Fruit fly (Drosophila melanogaster): ENCODE results near the gene CG33986.

The CG33986 gene

dm6 chr3L:15544455-15545415, 19.7 kb upstream of the CG33986 start:
- TF ChIP-seq EcR (GFP tag; optimal IDR thresholded peaks at IDR 0.05): peak; percentile 69 to 76
- no peak for TF ChIP-seq psq (optimal IDR thresholded peaks at IDR 0.05)

DNA sequence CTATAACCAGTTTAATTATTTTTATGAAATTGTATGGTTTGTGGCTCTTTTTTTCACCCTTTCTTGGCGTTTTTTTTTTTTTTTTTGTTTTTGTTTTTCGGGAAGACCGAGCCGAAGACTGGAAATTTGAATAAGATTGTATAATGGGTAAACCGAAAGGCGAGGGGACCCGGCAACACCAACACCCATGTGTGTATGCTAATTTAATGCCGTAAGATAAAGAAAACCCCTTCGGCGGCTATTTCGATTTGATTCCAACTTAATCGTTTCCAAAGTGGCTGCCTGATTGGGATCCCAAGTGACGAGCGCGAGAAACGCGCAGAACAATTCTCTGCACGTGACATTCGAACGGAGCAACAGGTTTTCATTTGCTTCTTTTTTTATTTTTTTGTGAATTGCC, 18.4 kb upstream of the CG33986 start:
- TF ChIP-seq Dll (optimal IDR thresholded peaks at IDR 0.05) (no peak), pan (optimal IDR thresholded peaks at IDR 0.05) (no peak), EcR (GFP tag; optimal IDR thresholded peaks at IDR 0.05) (no peak), CG8478 (optimal IDR thresholded peaks at IDR 0.05) (no peak), psq (optimal IDR thresholded peaks at IDR 0.05) (no peak), usp (GFP tag; optimal IDR thresholded peaks at IDR 0.05) (no peak)

DNA sequence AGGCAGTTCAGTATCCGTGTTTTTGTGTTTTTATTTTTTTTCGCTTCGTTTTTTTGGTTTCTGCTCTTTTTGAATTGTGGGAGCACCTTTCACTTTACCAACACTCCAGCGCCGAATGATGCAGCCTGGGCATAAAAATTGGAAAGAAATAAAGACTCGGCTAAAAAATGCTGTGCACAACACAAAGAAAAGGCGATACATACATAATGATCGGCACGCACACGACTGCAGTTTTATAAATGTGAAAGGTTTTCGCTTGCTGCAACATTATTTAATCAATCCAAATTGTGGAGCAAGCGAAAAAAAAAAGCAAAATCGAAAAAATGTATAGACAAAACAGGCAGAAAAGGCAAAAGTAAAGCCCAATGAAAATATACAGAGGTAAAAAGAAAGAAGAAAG, 18.0 kb upstream of the CG33986 start:
- no peak for TF ChIP-seq CG8478 (optimal IDR thresholded peaks at IDR 0.05)
- no peak for TF ChIP-seq EcR (GFP tag; optimal IDR thresholded peaks at IDR 0.05)
- TF ChIP-seq usp (GFP tag; optimal IDR thresholded peaks at IDR 0.05): no peak
- TF ChIP-seq psq (optimal IDR thresholded peaks at IDR 0.05): no peak
- no peak for TF ChIP-seq pan (optimal IDR thresholded peaks at IDR 0.05)
- TF ChIP-seq Dll (optimal IDR thresholded peaks at IDR 0.05): no peak

DNA sequence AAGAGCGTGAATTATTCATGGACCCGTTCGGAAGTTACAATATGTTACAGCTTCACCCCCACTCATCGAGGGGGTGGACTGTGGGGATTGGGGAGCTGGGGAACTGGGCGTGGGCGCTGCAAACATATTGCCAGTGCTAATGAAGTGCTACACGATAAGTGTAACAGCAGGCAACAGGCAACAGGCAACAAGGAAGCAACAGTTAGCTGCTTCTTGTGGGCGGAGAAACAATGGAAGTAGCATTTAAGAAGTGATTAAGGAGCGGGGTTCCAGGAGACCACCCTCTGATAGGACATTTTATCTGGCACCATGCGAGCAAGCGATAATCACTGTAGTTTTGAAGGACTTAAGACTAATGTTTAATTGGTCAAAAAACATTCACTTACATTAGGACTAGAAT, 16.2 kb upstream of the CG33986 start:
- no peak for TF ChIP-seq pan (optimal IDR thresholded peaks at IDR 0.05)
- no peak for TF ChIP-seq Dll (optimal IDR thresholded peaks at IDR 0.05)
- TF ChIP-seq CG8478 (optimal IDR thresholded peaks at IDR 0.05): no peak
- TF ChIP-seq usp (GFP tag; optimal IDR thresholded peaks at IDR 0.05): no peak
- no peak for TF ChIP-seq psq (optimal IDR thresholded peaks at IDR 0.05)
- no peak for TF ChIP-seq EcR (GFP tag; optimal IDR thresholded peaks at IDR 0.05)

DNA sequence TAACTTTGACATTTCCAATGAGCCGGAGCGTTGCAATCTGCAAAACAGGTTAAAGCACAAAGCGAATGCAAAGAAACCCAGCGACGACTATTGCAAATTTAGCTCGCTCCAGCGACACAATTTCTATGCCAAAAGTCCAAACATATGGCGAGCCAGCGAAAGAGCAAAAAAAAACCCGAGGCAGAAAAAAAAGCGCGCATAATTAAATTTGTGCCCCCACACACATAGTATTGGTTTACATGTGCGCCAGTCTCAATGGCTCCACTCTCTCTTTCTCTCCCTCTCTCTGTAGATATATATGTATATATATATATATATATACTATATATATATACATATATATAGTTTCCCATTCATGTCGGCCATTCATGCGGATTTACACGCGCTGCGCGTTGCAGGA, 15.6 kb upstream of the CG33986 start:
- no peak for TF ChIP-seq psq (optimal IDR thresholded peaks at IDR 0.05)

DNA sequence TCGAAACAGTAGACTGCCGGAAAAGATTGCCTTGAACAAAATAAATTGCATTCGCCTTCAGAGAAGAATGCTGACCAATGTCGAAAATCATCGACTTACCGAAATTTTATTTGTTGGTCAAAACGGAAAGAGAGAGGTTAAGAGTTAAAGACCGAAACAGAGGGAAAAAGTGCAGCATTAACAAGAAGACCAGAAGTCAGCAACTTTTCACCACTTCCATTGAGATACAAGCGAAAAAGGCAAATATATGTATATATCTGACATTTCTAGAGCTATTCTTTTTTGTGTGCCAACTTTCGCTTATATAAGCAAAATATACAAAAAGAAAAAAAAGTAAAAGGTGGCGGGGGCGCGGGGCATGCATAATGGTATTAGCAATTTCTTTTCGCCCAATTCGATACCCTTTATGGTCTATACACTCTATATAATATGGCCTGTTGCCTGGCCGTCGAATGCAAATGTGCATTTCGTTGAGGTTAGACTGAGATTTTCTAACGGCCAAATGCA, 14.9 kb upstream of the CG33986 start:
- TF ChIP-seq psq (optimal IDR thresholded peaks at IDR 0.05): no peak
- no peak for TF ChIP-seq usp (GFP tag; optimal IDR thresholded peaks at IDR 0.05)
- TF ChIP-seq pan (optimal IDR thresholded peaks at IDR 0.05): no peak
- no peak for TF ChIP-seq EcR (GFP tag; optimal IDR thresholded peaks at IDR 0.05)
- no peak for TF ChIP-seq Dll (optimal IDR thresholded peaks at IDR 0.05)
- TF ChIP-seq CG8478 (optimal IDR thresholded peaks at IDR 0.05): no peak

dm6 chr3L:15538582-15539490, 13.8 kb upstream of the CG33986 start:
- no peak for TF ChIP-seq EcR (GFP tag; optimal IDR thresholded peaks at IDR 0.05)
- no peak for TF ChIP-seq psq (optimal IDR thresholded peaks at IDR 0.05)
- no peak for TF ChIP-seq pan (optimal IDR thresholded peaks at IDR 0.05)
- no peak for TF ChIP-seq Dll (optimal IDR thresholded peaks at IDR 0.05)
- TF ChIP-seq CG8478 (optimal IDR thresholded peaks at IDR 0.05): no peak
- TF ChIP-seq usp (GFP tag; optimal IDR thresholded peaks at IDR 0.05): no peak

DNA sequence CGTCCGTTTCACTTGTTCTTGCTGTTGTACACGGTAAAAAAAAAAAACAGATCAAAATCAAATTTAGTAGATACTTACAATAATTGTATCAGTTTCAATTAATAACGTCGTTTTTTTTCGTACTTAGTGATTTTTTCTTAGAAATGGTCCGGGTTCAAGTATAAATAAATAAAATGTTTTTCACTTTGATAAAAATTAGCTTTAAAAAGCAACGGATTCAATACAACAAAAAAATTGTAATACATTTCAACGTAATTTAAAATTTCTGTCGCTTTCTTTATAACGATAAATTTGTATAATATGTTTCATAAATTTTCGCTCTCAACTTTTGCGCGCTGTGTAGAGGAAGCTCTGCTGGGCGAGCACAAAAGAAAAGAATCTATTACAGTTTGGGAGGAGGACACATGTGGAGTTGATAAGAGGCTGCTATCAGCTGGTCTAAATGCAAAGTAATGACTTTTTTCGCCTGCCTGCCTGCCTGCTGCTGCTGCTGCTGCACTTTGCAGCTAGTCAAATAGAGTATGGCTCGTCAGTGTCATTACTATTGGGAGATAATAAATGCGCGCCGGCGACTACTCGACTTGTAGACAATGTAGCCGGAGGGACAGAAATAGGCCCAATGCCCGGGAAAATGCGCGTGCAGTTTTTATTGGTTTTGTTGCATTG, 13.0 kb upstream of the CG33986 start:
- TF ChIP-seq Dll (optimal IDR thresholded peaks at IDR 0.05): no peak
- TF ChIP-seq EcR (GFP tag; optimal IDR thresholded peaks at IDR 0.05): peak in 1 of 2 experiments; percentile 19
- TF ChIP-seq CG8478 (optimal IDR thresholded peaks at IDR 0.05): no peak
- no peak for TF ChIP-seq psq (optimal IDR thresholded peaks at IDR 0.05)
- TF ChIP-seq usp (GFP tag; optimal IDR thresholded peaks at IDR 0.05): no peak

dm6 chr3L:15536550-15536949, 11.5 kb upstream of the CG33986 start:
- TF ChIP-seq pan (optimal IDR thresholded peaks at IDR 0.05) (peak; percentile 1), usp (GFP tag; optimal IDR thresholded peaks at IDR 0.05) (no peak)

- TF ChIP-seq psq (optimal IDR thresholded peaks at IDR 0.05) (no peak), CG8478 (optimal IDR thresholded peaks at IDR 0.05) (no peak), pan (optimal IDR thresholded peaks at IDR 0.05) (no peak), Dll (optimal IDR thresholded peaks at IDR 0.05) (no peak), usp (GFP tag; optimal IDR thresholded peaks at IDR 0.05) (no peak), EcR (GFP tag; optimal IDR thresholded peaks at IDR 0.05) (no peak)
Measured at dm6 chr3L:15535800-15536225, 10.8 kb upstream of the CG33986 start.

DNA sequence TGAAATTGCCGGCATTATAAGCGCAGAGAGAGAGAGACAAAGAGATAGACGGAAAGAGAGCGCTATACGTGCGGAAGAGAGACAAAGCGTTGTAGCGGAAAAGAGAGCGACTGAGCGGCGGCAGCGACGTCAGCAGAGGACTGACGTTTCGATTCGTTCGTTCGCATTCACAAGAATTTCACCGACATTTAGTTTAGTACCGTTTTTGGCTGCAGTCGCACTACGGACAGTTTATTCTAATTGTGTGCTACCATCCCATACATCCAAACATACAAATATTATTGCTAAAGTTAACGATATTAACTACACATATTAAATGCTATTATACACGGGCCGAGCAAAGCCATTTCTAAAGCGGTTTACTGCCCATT, 10.2 kb upstream of the CG33986 start, which contains the start of gene CrebA:
TSS of gene CrebA (plus strand) at position 168 of the 371 bp plus-strand sequence.
- no peak for TF ChIP-seq Dll (optimal IDR thresholded peaks at IDR 0.05)
- TF ChIP-seq psq (optimal IDR thresholded peaks at IDR 0.05): no peak
- no peak for TF ChIP-seq usp (GFP tag; optimal IDR thresholded peaks at IDR 0.05)
- TF ChIP-seq CG8478 (optimal IDR thresholded peaks at IDR 0.05): no peak
- no peak for TF ChIP-seq pan (optimal IDR thresholded peaks at IDR 0.05)
- no peak for TF ChIP-seq EcR (GFP tag; optimal IDR thresholded peaks at IDR 0.05)

All from whole organism.